Worm (Caenorhabditis elegans): Measurements from ENCODE around the gene F59E12.15.

DNA sequence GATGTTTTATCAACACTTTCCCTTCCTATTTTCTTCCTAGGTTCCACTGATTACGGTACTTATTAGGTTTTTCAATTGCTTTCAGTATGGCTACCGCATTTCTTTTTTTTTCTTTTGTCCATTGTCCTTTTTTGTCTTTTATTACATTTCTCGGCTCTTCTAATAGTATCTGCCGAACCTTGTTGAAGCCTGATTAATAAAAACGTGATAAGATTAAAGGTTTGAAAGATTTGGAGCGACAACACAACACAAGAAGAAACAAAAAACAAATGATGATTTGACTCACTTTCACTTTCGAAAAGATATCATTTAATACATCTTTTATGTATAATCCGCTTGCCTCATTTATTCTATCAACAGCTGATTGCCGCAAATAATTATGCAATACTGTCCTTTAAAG is 36.9 kb upstream of the F59E12.15 start, which contains the start of gene C25H3.15:
- no peak for TF ChIP-seq ama-1 (optimal IDR thresholded peaks at IDR 0.05)
- TF ChIP-seq ama-1 (GFP tag; optimal IDR thresholded peaks at IDR 0.05), result no peak
- TF ChIP-seq B0019.2 (GFP tag; conservative IDR thresholded peaks at IDR 0.05), result no peak
- no peak for TF ChIP-seq cebp-2 (GFP tag; IDR thresholded peaks at IDR 0.05)
- TF ChIP-seq nfya-1 (tag; optimal IDR thresholded peaks at IDR 0.05; ENCODE audit: borderline replicate concordance, insufficient read depth), result no peak
- no peak for TF ChIP-seq snpc-1.3 (tag; optimal IDR thresholded peaks at IDR 0.05; ENCODE audit: insufficient read depth)
- no peak for TF ChIP-seq ccch-3 (GFP tag; optimal IDR thresholded peaks at IDR 0.05)
- no peak for TF ChIP-seq unc-130 (GFP tag; optimal IDR thresholded peaks at IDR 0.05)
- no peak for TF ChIP-seq xnd-1 (tag; optimal IDR thresholded peaks at IDR 0.05)
- TF ChIP-seq F49E8.2 (tag; optimal IDR thresholded peaks at IDR 0.05; ENCODE audit: insufficient read depth), result no peak
- TF ChIP-seq lir-1 (GFP tag; conservative IDR thresholded peaks at IDR 0.05), result no peak
- TF ChIP-seq dpl-1 (GFP tag; optimal IDR thresholded peaks at IDR 0.05), result no peak
- TF ChIP-seq F52B5.7 (tag; optimal IDR thresholded peaks at IDR 0.05), result no peak
- no peak for TF ChIP-seq B0035.1 (tag; optimal IDR thresholded peaks at IDR 0.05)
- no peak for TF ChIP-seq nfya-2 (GFP tag; IDR thresholded peaks at IDR 0.05)
